Fruit fly (Drosophila melanogaster) S2 (cell line): ENCODE data around the gene AOX1.

Experiments used
- CG8478 ChIP-seq: fragments of >200 bp; optimal IDR thresholded peaks from 2 replicates; lab custom pipeline; 2018
- CTCF ChIP-seq, 2 experiments: fragments of >200 bp; optimal IDR thresholded peaks; 2 replicates each; lab custom pipeline; 2018

dm6 chr3R:15542314-15542713 is 5.2 kb upstream of the AOX1 start, which contains the start of gene AOX2:
- TF ChIP-seq CTCF (optimal IDR thresholded peaks at IDR 0.05; lab: Kevin White, UChicago), result no peak
- no peak for TF ChIP-seq CG8478 (lab: Kevin White, UChicago)
